Fruit fly (Drosophila melanogaster): Measurements from ENCODE around the gene Pisd.
A peak's percentile ranks its signal among the peaks of the same experiment; 100 is the strongest.

Pisd gene

DNA sequence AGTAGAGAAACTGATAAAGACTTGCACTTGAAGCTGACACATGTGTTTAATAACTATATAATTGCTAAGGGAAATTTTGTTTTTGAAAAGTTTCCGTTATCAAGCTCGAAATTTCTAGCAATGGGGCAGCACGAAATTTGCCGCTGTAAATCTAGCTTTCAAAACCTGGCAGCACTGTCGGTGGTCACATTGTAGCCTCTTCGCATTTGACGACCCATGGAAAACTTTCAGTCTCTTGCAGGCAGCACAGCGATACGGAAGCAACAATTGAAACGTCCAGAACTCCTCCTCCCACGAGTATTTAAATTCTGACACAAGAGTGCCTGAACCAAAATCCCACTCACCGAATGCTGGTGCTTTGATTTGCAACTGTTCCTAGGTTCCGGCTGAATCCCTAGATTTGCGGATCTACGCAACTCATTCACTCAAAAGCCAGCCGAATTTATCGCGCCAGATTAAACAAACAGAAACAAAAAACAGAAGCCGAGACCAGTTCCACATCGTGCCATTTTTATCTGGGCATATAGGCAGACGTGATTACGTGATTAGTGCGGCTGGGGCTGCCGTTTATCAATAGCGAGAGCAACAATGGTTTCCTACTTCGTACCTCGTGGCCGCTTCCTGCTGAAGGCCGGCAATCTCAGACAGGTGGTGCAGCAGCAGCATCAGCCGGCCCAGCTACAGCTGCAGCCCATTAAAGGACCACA, 1.0 kb downstream of the Pisd start:
- TF ChIP-seq CG8478 (optimal IDR thresholded peaks at IDR 0.05) (no peak), CTCF (optimal IDR thresholded peaks at IDR 0.05) (no peak)

DNA sequence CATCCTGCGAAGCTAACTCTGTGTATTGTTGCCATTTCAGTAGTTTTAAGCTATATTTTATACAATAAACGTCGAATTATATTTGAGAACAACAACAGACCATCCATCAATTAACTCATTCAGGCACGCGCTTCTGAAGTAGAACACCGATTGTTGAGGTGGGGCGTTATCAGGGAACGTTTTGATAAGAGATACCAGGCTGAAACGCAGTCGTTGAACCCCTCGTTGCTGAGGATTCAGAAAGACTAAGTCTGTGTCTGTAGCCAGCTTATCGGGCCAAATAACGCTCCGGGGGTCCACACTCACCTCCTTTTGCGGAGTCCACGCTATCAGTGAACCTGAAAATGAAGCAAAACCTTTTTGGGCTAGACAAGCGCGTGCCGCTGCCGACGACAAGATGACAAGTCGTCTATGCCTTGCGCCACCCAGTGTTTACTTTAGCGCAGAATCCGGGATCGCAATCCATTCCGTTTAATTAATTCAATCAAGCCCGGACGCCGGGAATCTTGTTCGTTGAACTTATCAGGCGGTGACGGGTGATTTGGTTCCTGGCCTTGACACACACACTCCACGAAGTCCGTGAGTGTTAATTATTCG, 3.0 kb downstream of the Pisd start:
- no peak for TF ChIP-seq CTCF (optimal IDR thresholded peaks at IDR 0.05)
- TF ChIP-seq CG8478 (optimal IDR thresholded peaks at IDR 0.05) = no peak

DNA sequence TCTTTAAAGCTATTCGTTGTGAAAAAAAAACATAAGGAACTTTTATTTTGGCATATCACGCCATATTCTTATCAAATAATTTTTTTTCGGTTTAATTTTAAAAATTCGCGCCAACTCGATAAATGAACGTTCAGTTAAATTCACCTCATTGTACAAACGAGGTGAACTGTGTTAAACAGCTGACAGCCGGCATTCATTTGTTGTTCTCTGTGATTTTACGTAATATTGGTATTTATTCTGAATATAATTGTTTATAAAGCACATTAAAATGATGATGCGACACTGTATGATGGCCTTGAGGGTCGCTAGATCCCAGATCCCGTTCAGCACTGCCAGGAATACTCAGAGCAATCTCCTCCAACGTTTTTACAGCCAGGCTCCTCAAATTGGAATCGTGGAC, 3.6 kb downstream of the Pisd start, which contains the start of gene CG6000:
CG6000 (plus strand) TSS at position 165 of the 400 bp plus-strand sequence.
- TF ChIP-seq CTCF (optimal IDR thresholded peaks at IDR 0.05) (no peak), CG8478 (optimal IDR thresholded peaks at IDR 0.05) (no peak)

DNA sequence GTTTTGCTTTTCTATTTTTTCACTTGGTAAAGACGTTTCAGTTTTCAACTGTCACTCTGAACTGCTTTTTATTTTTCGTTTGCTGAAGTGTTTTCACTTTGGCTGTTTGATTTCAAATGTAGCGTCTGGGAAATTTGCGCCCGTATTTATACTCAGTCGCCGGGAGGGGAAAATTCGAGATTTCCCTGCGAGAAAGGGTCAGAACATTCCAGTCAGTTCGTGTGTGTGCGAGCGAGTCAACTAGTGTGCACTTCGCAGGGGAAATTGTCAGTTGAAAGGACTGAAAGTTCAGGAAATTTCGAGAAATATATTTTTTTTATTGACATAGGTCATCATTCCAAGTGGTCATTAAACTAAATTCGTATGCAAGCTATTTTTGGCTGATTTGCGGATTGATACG, 6.6 kb downstream of the Pisd start, which contains the start of gene Hsp68:
Hsp68 (minus strand) TSS at position 123 of the 400 bp plus-strand sequence.
- TF ChIP-seq CG8478 (optimal IDR thresholded peaks at IDR 0.05) = no peak
- no peak for TF ChIP-seq CTCF (optimal IDR thresholded peaks at IDR 0.05)

DNA sequence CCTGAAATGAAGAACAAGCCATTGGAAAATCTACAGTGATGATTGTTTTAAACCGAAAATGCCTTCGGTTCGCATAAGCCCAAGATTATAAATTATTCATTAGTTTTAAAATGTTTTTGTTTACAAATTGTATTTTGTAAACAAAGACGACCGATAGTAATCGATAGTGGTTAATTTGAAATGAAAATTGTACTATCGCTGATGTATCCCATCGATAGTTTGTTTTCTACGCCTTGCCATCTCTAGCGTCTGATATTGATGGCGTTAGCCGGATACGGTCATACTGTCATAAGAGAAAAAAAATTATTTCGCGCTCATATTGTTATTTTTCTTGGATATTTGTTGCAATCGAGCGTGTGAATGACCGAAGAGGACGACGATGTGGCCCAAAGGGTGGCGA, 7.5 kb downstream of the Pisd start, which contains the start of gene SMC1:
SMC1 (plus strand) TSS at position 247 of the 400 bp plus-strand sequence.
- TF ChIP-seq CG8478 (optimal IDR thresholded peaks at IDR 0.05) = no peak
- TF ChIP-seq CTCF (optimal IDR thresholded peaks at IDR 0.05) = peak in 1 of 2 experiments; percentile 20

DNA sequence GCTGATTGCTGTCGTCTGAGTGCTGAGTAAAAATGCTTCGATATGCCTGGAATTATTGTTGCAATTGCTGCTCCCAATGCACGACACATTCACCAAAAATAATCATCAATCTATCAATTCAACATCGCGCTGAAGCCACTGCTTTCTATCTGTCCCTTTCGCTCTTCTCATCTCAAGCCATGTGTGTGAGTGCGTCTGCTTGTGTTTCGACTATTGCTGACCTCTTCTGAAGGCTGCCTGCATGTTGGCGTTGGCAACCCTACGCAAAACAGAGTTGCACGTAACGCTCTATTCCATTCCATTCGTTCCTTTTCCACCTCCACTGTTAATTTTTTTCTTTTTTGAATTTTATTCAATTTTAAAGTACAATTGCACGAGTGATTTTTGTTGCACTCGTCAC, 15.1 kb downstream of the Pisd start:
- TF ChIP-seq CG8478 (optimal IDR thresholded peaks at IDR 0.05) (no peak), CTCF (optimal IDR thresholded peaks at IDR 0.05) (no peak)

DNA sequence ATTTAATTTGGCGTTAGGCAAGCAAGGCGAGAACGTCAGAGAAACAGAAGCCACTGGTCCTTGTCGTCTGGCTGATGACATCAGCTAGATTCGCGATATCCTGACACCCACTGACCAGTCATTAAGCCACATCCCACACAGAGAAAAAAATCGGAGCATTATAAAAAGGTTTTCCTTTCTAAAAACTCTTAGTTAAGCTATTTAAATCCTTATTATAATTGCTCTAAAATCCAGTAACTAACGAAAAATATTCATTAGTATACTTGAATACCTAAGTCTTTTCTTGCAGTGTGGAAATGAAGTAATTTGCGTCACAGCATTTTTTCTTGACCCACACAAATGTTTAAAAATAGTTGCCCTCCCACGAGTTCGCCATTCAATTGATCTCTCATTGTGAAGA, 18.2 kb downstream of the Pisd start:
- TF ChIP-seq CG8478 (optimal IDR thresholded peaks at IDR 0.05) (no peak), CTCF (optimal IDR thresholded peaks at IDR 0.05) (no peak)

DNA sequence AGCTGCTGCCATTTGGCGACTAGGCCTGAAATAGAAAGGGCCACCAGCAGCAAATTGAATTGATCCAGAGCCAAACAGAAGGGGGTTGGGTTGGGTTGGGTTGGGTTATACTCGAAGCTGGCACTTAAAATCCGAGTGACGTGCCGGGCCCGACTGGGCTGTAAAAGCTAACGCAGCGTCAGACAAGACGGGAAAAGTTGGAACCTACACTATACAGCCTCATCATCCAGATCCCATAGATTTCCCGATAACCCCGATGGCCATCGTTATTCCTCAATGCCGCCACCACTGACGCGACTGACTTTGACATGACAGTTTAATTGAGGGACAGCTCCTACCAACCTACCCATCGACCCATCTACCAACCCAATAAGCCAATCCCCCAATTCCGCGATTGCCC, 19.4 kb downstream of the Pisd start:
- TF ChIP-seq CTCF (optimal IDR thresholded peaks at IDR 0.05) (no peak), CG8478 (optimal IDR thresholded peaks at IDR 0.05) (no peak)

DNA sequence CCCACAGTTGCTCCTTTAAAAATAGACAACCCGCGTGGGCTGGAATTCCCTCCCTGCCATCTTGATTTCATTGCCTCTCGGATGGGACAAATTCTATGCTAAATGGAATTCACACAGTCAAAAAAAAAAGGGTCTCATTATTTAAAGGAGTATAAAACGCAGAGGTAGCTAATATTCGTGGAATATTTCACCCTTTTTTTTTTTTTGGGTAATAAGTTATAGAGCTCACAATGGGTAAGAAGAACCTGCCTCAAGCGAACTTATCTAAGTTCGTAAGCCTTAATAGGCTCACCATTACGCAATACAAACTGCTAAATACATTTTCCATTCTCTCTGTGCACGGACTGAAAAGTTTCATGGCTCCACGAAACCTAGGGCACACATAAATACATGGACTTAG, 23.1 kb downstream of the Pisd start:
- TF ChIP-seq CG8478 (optimal IDR thresholded peaks at IDR 0.05) (no peak), CTCF (optimal IDR thresholded peaks at IDR 0.05) (no peak)

DNA sequence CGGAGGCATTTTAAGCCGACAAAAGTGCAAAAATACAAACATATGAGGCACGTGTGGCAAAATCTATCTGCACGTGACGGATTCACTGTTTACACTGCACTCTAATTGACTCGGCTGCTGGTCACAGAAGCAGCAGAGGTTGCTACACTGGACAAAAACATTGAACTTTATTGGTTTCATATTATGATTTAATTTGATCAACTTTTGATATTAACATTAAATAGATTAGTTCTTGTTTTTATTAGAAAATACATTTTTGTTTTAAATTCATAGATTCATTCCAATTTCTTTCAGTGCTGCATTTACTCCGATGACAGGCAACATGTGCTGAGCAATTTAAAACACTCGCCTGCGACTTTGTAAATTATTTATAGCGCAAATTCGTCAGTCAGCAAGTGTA, 28.5 kb downstream of the Pisd start:
- TF ChIP-seq CTCF (optimal IDR thresholded peaks at IDR 0.05) = no peak
- no peak for TF ChIP-seq CG8478 (optimal IDR thresholded peaks at IDR 0.05)

DNA sequence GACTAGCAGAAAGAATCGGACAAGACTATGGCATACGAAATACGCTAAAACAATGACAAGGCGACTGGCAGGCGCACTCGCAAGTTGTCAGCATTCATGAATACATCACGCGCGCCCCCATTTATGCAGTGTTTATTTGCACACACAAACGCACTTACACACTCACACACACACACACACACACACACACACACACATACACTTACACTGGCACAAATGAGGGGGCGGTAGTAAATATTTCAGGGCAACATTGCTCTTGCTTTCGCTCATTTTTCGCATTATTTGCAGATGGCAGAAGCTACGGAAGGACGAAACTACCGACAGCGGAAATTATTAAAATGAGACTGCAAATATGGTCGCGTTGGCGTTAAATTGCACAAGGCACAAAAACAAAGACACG, 29.0 kb downstream of the Pisd start:
- TF ChIP-seq CTCF (optimal IDR thresholded peaks at IDR 0.05) = no peak
- TF ChIP-seq CG8478 (optimal IDR thresholded peaks at IDR 0.05) = no peak

DNA sequence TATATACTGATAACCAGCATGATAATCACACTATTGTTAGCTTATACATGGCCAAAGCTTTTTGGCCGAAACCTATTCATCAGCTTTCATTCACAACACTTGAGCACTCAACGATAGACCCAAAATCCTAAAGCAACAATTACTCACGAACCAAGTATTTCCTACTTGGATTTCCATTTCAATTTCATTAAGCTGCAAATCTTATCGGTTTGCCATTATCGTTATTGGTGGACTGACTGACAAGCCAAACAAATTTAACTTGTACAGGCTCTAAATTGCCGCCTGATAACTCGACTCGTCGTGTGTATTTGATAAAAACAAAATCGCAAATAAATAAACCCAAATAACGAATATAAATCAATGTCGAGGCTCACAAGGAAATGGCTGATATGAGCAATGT, 34.4 kb downstream of the Pisd start:
- no peak for TF ChIP-seq CG8478 (optimal IDR thresholded peaks at IDR 0.05)
- TF ChIP-seq CTCF (optimal IDR thresholded peaks at IDR 0.05) = no peak

DNA sequence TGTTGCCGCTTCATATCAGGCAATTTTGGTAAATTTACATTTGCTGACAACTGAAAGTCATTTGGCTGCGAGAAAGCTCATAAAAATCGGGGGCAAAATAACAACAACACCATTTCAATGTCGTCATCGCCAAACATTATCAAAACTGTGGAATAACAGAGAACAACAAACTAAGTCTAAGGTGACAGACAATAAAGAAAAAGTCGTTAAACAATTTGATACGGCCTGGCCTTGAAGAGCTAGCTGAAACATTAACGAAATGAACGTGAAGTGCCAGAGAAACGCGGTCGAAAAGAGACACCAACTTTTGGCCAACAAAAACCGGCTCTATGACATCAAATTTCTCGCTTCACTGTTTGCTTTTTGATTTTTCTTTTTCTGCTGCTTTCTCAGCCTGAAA, 39.6 kb downstream of the Pisd start:
- TF ChIP-seq CG8478 (optimal IDR thresholded peaks at IDR 0.05) (no peak), CTCF (optimal IDR thresholded peaks at IDR 0.05) (no peak)

DNA sequence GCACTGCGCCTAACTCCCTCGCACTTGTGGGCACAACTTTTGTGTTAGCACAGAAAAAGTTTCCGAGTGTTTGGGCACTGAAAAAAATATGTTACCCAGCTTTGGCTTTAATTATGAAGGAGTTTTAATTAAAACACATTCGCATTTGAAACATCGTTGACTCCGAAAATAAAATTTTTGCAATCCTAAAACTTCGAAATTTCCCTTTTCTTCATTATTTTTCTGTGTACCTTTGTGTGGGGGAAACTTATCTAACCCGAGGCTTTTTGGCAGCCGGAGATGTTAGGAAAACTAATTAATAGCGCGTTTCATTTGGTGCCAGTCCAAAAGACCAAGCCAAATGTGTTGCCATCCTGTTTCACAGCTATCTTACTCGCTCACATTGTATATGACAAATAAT, 41.1 kb downstream of the Pisd start:
- TF ChIP-seq CG8478 (optimal IDR thresholded peaks at IDR 0.05) = no peak
- TF ChIP-seq CTCF (optimal IDR thresholded peaks at IDR 0.05) = no peak

DNA sequence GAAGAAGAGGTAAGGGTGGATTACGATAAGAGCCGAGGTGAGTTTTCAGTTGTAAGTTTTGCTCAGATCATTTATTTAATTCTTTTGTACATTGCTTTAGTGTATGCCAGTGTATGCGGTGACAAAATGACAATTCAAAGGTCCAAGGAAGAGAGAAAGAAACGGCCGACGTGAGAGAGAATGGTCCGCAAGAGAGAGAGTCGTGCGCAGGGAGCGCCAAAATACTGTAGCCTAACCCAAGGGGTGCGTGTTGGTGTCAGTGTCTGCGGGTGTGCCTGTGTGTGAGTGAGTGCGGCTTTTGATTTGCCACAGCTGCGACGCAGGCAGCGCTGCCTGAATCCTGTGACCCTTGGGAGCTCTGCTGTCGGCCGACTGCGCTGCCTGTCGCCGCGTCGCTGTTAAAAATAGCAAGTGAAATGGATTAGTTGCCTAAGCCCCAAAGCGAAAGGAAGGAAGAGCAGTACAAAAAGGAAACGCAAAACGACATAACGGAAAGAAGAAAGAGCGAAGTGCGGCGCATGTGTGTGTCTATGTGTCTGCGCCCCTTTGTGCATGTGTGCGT, 42.1 kb downstream of the Pisd start:
- TF ChIP-seq CG8478 (optimal IDR thresholded peaks at IDR 0.05) (no peak), CTCF (optimal IDR thresholded peaks at IDR 0.05) (no peak)

DNA sequence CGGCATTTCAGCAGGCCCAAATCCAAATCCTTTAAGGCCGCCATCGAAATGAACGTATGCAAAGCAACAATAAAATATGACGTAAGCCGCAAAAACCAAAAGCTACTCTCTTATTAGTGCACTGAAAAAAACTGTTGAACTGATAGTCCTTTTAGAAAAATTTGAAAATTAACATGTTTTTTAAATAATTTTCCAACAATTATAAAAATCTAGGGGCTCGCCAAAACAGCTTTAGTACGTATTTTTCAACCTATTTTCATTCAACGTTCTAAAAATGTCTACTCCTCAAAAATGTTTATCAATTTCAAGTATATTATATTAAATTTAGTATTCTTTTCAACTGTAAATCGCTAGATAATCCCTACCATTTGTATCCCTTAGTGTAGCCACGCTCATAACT, 42.8 kb downstream of the Pisd start:
- TF ChIP-seq CTCF (optimal IDR thresholded peaks at IDR 0.05) (no peak), CG8478 (optimal IDR thresholded peaks at IDR 0.05) (no peak)
